Fruit fly (Drosophila melanogaster): ENCODE results near the gene Npc2b.

Npc2b gene

DNA sequence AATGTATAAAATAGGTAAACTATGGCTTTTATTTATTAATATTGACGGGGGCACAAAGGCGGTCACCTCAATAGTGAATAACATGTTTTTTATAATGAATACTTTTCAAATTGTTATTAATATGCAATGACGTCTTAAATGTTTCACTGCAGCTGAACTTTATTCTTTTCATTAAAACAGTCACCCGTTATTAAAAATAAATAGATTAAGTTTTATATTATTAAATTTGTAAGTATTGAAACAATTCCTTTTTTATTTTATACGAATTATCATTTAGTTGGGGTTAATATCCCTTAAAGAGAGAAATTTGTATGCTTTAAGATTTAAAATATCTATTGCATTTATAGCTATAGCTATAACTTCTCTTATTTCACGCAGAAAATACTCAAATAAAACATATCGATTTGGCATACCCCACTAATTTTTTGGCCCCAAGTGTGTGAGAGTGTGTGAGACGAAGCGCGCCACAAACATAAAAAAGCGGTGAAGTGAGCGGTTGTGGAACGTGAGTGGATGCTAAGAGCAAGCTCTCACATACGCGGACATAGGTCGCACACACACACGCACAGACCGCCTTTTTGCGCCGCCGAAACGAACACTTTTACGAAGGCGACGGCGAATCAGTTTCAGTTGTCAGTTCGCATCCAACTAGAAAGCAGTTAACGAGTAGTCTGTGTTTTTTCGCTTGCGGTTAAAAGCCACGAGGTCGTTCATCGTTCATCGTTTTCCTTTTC is 32.8 kb upstream of the Npc2b start, which contains the start of gene foxo (continued):
- TF ChIP-seq Awh (GFP tag; IDR thresholded peaks at IDR 0.05) (no peak; the same call in 1 of the 2 replicates), CG7987 (GFP tag; optimal IDR thresholded peaks at IDR 0.05) (no peak), insv (GFP tag; optimal IDR thresholded peaks at IDR 0.05) (no peak), CG12659 (GFP tag; optimal IDR thresholded peaks at IDR 0.05) (peak; percentile 96), CG12299 (tag; optimal IDR thresholded peaks at IDR 0.05) (peak; percentile 77), wdn (GFP tag; IDR thresholded peaks at IDR 0.05) (no peak), Camta (GFP tag; optimal IDR thresholded peaks at IDR 0.05) (peak; percentile 31), ken (GFP tag; IDR thresholded peaks at IDR 0.05) (peak; percentile 24; the same call in 2 of the 3 replicates), Atf3 (GFP tag; optimal IDR thresholded peaks at IDR 0.05) (no peak), ham (GFP tag; IDR thresholded peaks at IDR 0.05) (no peak), Drgx (GFP tag; IDR thresholded peaks at IDR 0.05) (peak; percentile 45), Lim3 (GFP tag; IDR thresholded peaks at IDR 0.05) (no peak), amos (GFP tag; IDR thresholded peaks at IDR 0.05; ENCODE audit: partially characterized antibody) (no peak; the same call in 1 of the 2 replicates), CrebB (tag; optimal IDR thresholded peaks at IDR 0.05) (peak; percentile 10), GATAe (GFP tag; conservative IDR thresholded peaks at IDR 0.05) (no peak), CG12071 (GFP tag; optimal IDR thresholded peaks at IDR 0.05) (peak; percentile 2), CG4404 (GFP tag; IDR thresholded peaks at IDR 0.05) (peak; percentile 27; the same call in 1 of the 2 replicates), Pdp1 (GFP tag; optimal IDR thresholded peaks at IDR 0.05) (peak; percentile 14 to 40), her (GFP tag; optimal IDR thresholded peaks at IDR 0.05) (peak; percentile 31), disco-r (GFP tag; optimal IDR thresholded peaks at IDR 0.05) (no peak), dpn (GFP tag; optimal IDR thresholded peaks at IDR 0.05) (peak; percentile 40 to 54), usp (GFP tag; optimal IDR thresholded peaks at IDR 0.05) (no peak), Tbp (GFP tag; optimal IDR thresholded peaks at IDR 0.05) (no peak), CG9215 (GFP tag; IDR thresholded peaks at IDR 0.05) (no peak), cg (GFP tag; optimal IDR thresholded peaks at IDR 0.05) (peak; percentile 76), CG2678 (tag; optimal IDR thresholded peaks at IDR 0.05) (peak; percentile 96), lilli (GFP tag; optimal IDR thresholded peaks at IDR 0.05) (peak; percentile 36), tin (GFP tag; optimal IDR thresholded peaks at IDR 0.05) (peak; percentile 46), Dll (GFP tag; IDR thresholded peaks at IDR 0.05; ENCODE audit: partially characterized antibody) (no peak), CG11398 (GFP tag; optimal IDR thresholded peaks at IDR 0.05) (no peak), D19A (tag; optimal IDR thresholded peaks at IDR 0.05) (peak; percentile 81), Atf-2 (GFP tag; optimal IDR thresholded peaks at IDR 0.05) (no peak), CG7372 (GFP tag; IDR thresholded peaks at IDR 0.05) (peak; percentile 23), CG10959 (GFP tag; IDR thresholded peaks at IDR 0.05) (no peak), CG17186 (GFP tag; optimal IDR thresholded peaks at IDR 0.05) (no peak), Dp (GFP tag; optimal IDR thresholded peaks at IDR 0.05) (no peak), tll (GFP tag; optimal IDR thresholded peaks at IDR 0.05) (no peak), Dek (tag; optimal IDR thresholded peaks at IDR 0.05) (peak; percentile 84), Abd-B (GFP tag; optimal IDR thresholded peaks at IDR 0.05) (peak; percentile 69), vfl (GFP tag; optimal IDR thresholded peaks at IDR 0.05) (no peak), Rfx (GFP tag; IDR thresholded peaks at IDR 0.05) (peak; percentile 57), run (tag; optimal IDR thresholded peaks at IDR 0.05) (peak; percentile 61), CG30431 (GFP tag; optimal IDR thresholded peaks at IDR 0.05) (peak; percentile 31), twi (tag; optimal IDR thresholded peaks at IDR 0.05) (peak; percentile 62), Bteb2 (GFP tag; optimal IDR thresholded peaks at IDR 0.05) (no peak), CG3995 (GFP tag; optimal IDR thresholded peaks at IDR 0.05) (no peak), Sry-β (GFP tag; optimal IDR thresholded peaks at IDR 0.05) (peak; percentile 43), fu2 (GFP tag; optimal IDR thresholded peaks at IDR 0.05) (peak; percentile 44), pan (optimal IDR thresholded peaks at IDR 0.05) (no peak), pan (GFP tag; optimal IDR thresholded peaks at IDR 0.05 in 1 of 2, IDR thresholded peaks at IDR 0.05 in 1 of 2) (peak in 1 of 2 experiments; percentile 55)

All from whole organism, embryonic.